Worm (Caenorhabditis elegans): ENCODE results near the gene C27C12.4.
A peak's percentile ranks its signal among the peaks of the same experiment; 100 is the strongest.

DNA sequence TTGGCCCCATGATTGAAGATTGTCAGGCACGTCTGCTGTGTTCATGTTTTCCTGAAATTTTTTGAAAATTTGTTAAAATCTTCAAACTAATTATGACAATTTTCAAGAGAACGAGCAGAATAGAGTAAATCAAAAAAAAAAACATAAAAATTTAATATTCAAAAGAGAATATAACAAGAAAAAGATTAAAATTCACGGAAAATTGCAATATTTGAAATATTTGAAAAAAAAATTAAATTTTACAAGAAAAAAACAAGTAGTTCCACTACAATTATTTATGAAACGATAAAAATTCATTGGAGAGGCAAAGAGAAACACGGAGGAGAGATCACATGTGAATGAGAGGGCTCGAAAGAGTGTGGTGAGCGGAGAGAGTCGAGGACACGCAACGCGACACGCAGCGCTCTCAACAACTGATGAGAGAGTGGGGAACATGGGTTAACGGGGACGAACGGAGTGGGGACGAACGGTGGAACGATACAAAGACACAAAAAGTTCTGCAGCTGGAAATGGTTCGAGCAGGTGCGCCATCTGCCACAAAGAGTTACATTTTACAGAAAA, 29.3 kb upstream of the C27C12.4 start, which contains the start of gene mbk-1:
- TF ChIP-seq pqm-1 (tag; optimal IDR thresholded peaks at IDR 0.05) = no peak
- peak; percentile 83 for TF ChIP-seq mep-1 (tag; optimal IDR thresholded peaks at IDR 0.05)
- no peak for TF ChIP-seq hlh-4 (tag; optimal IDR thresholded peaks at IDR 0.05)
- TF ChIP-seq hlh-17 (GFP tag; optimal IDR thresholded peaks at IDR 0.05; ENCODE audit: borderline replicate concordance) = no peak
- no peak for TF ChIP-seq ama-1 (optimal IDR thresholded peaks at IDR 0.05)
- peak; percentile 74 for TF ChIP-seq nhr-85 (tag)
- TF ChIP-seq lin-13 (GFP tag; optimal IDR thresholded peaks at IDR 0.05) = no peak
- TF ChIP-seq nhr-28 (tag; optimal IDR thresholded peaks at IDR 0.05) = no peak
- no peak for TF ChIP-seq sptf-1 (tag; optimal IDR thresholded peaks at IDR 0.05)
- peak in 1 of 2 experiments; percentile 11 for TF ChIP-seq ztf-11 (tag; optimal IDR thresholded peaks at IDR 0.05)
